Worm (Caenorhabditis elegans) whole organism, midembryonic: ENCODE data around the gene C33D9.6.
A peak's percentile ranks its signal among the peaks of the same experiment; 100 is the strongest.

Experiments used
- T22C8.4 ChIP-seq: fragments of 200-800 bp; sonication (Bioruptor generic); IDR thresholded peaks from 2 replicates; pipeline ENCODE4 v1.3.6; 2022; ENCODE audit warnings: missing genetic modification characterization, missing compliant biosample characterization
- cog-1 ChIP-seq: sonication (generic microtip); optimal IDR thresholded peaks from 2 replicates; lab custom pipeline; 2016; ENCODE audit warnings: missing genetic modification characterization, missing compliant biosample characterization
- flt-1 ChIP-seq: fragments of 200-800 bp; sonication (Bioruptor generic); IDR thresholded peaks from 2 replicates; pipeline ENCODE4 v1.3.6; 2022; ENCODE audit warnings: missing genetic modification characterization, missing compliant biosample characterization
- klf-2 ChIP-seq: fragments of 200-800 bp; sonication (Bioruptor generic); conservative IDR thresholded peaks from 2 replicates; pipeline ENCODE4 v1.3.6; 2022; ENCODE audit warnings: missing genetic modification reagents, missing genetic modification characterization, missing compliant biosample characterization
- med-1 ChIP-seq: sonication (generic microtip); optimal IDR thresholded peaks from 2 replicates; lab custom pipeline; 2017; ENCODE audit warnings: missing genetic modification characterization, mild to moderate bottlenecking, missing compliant biosample characterization, antibody characterized with exemption, missing genetic modification reagents; ENCODE audit not compliant: insufficient read depth
- ref-1 ChIP-seq: fragments of 200-800 bp; sonication (Bioruptor generic); conservative IDR thresholded peaks from 2 replicates; pipeline ENCODE4 v1.3.6; 2022; ENCODE audit warnings: missing genetic modification reagents, missing genetic modification characterization, missing compliant biosample characterization
- tab-1 ChIP-seq: fragments of 200-800 bp; sonication (Bioruptor generic); IDR thresholded peaks from 2 replicates; pipeline ENCODE4 v1.3.6; 2022; ENCODE audit warnings: missing genetic modification characterization, missing compliant biosample characterization
- ztf-23 ChIP-seq: fragments of 200-800 bp; sonication (Bioruptor generic); IDR thresholded peaks from 2 replicates; pipeline ENCODE4 v1.3.6; 2022; ENCODE audit warnings: missing genetic modification reagents, missing genetic modification characterization, missing compliant biosample characterization
- ztf-29 ChIP-seq: fragments of 200-800 bp; sonication (Bioruptor generic); IDR thresholded peaks from 2 replicates; pipeline ENCODE4 v1.3.6; 2022; ENCODE audit warnings: missing genetic modification reagents, missing genetic modification characterization, missing compliant biosample characterization

C33D9.6 gene

ce11 chrIV:8758620-8759019, 19.3 kb downstream of the C33D9.6 start:
- TF ChIP-seq ref-1 (GFP tag; lab: Robert Waterston, UW) = no peak
- TF ChIP-seq flt-1 (GFP tag; lab: Robert Waterston, UW) = no peak
- TF ChIP-seq klf-2 (GFP tag; lab: Robert Waterston, UW) = no peak
- no peak for TF ChIP-seq med-1
- no peak for TF ChIP-seq cog-1 (tag; lab: Kevin White, UChicago)
- no peak for TF ChIP-seq T22C8.4 (GFP tag; lab: Robert Waterston, UW)
- no peak for TF ChIP-seq tab-1 (GFP tag; lab: Robert Waterston, UW)
- no peak for TF ChIP-seq ztf-29 (GFP tag; lab: Robert Waterston, UW)
- TF ChIP-seq ztf-23 (GFP tag; lab: Robert Waterston, UW) = no peak

DNA sequence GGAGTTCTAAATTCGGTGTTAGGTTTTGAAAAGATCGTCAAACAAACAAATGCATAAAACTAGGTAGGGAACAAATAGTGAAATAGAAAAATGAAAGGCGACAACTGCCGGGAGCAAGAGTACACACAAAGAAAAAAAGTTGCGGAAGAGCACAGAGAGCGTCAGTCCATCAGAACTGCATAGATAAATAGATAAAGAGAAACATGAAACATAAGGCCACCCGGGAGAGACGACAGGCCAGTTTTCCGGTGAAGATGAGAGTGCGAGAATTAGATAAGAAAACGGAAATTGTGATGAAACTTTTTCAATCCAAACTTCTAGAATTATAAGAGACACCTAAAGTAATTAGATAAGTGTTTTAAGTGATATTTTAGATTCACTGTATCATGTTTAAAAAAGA, 20.2 kb downstream of the C33D9.6 start:
- no peak for TF ChIP-seq cog-1 (tag; lab: Kevin White, UChicago)
- no peak for TF ChIP-seq klf-2 (GFP tag; lab: Robert Waterston, UW)
- no peak for TF ChIP-seq ztf-29 (GFP tag; lab: Robert Waterston, UW)
- TF ChIP-seq ref-1 (GFP tag; lab: Robert Waterston, UW) = no peak
- no peak for TF ChIP-seq med-1
- TF ChIP-seq T22C8.4 (GFP tag; lab: Robert Waterston, UW) = no peak
- no peak for TF ChIP-seq tab-1 (GFP tag; lab: Robert Waterston, UW)
- TF ChIP-seq flt-1 (GFP tag; lab: Robert Waterston, UW) = no peak
- no peak for TF ChIP-seq ztf-23 (GFP tag; lab: Robert Waterston, UW)

- no peak for TF ChIP-seq ztf-29 (GFP tag; lab: Robert Waterston, UW)
- no peak for TF ChIP-seq flt-1 (GFP tag; lab: Robert Waterston, UW)
- no peak for TF ChIP-seq ztf-23 (GFP tag; lab: Robert Waterston, UW)
- no peak for TF ChIP-seq tab-1 (GFP tag; lab: Robert Waterston, UW)
These were observed 23.2 kb downstream of the C33D9.6 start, which contains the start of gene elli-1 for ce11 chrIV:8754727-8755126. TSS of gene elli-1 (minus strand) at chrIV:8754827.

- TF ChIP-seq klf-2 (GFP tag; lab: Robert Waterston, UW) (no peak), flt-1 (GFP tag; lab: Robert Waterston, UW) (no peak), cog-1 (tag; lab: Kevin White, UChicago) (no peak), ztf-29 (GFP tag; lab: Robert Waterston, UW) (no peak), med-1 (no peak), ref-1 (GFP tag; lab: Robert Waterston, UW) (no peak), ztf-23 (GFP tag; lab: Robert Waterston, UW) (no peak), tab-1 (GFP tag; lab: Robert Waterston, UW) (no peak), T22C8.4 (GFP tag; lab: Robert Waterston, UW) (no peak)
These were observed 23.8 kb downstream of the C33D9.6 start for ce11 chrIV:8754146-8754545.

ce11 chrIV:8752492-8752891, 25.5 kb downstream of the C33D9.6 start:
- TF ChIP-seq tab-1 (GFP tag; lab: Robert Waterston, UW) = no peak
- no peak for TF ChIP-seq ztf-29 (GFP tag; lab: Robert Waterston, UW)
- TF ChIP-seq ztf-23 (GFP tag; lab: Robert Waterston, UW) = no peak
- no peak for TF ChIP-seq klf-2 (GFP tag; lab: Robert Waterston, UW)
- no peak for TF ChIP-seq cog-1 (tag; lab: Kevin White, UChicago)
- TF ChIP-seq ref-1 (GFP tag; lab: Robert Waterston, UW) = no peak
- no peak for TF ChIP-seq med-1
- no peak for TF ChIP-seq flt-1 (GFP tag; lab: Robert Waterston, UW)
- no peak for TF ChIP-seq T22C8.4 (GFP tag; lab: Robert Waterston, UW)

DNA sequence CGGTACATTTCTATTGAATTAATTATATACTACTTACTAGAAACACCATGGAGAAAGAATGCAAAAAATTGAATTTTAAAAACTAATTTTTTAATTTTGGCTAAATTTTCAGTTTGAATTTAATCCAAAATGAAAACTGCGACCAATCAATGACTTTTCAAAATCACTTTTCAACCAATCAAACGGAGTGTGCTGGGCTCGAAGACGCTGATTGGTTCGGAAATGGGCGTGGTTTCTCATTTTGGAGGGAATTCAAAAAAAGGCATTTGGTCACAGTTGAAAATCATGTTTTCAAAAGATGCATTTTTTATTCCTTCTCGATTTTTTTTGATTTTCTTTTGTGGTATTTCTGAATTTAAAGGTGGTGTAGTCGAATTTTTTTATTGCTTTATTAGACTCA, 29.0 kb downstream of the C33D9.6 start:
- TF ChIP-seq ztf-23 (GFP tag; lab: Robert Waterston, UW) = no peak
- TF ChIP-seq cog-1 (tag; lab: Kevin White, UChicago) = no peak
- TF ChIP-seq T22C8.4 (GFP tag; lab: Robert Waterston, UW) = no peak
- no peak for TF ChIP-seq ref-1 (GFP tag; lab: Robert Waterston, UW)
- no peak for TF ChIP-seq tab-1 (GFP tag; lab: Robert Waterston, UW)
- no peak for TF ChIP-seq med-1
- no peak for TF ChIP-seq flt-1 (GFP tag; lab: Robert Waterston, UW)
- TF ChIP-seq ztf-29 (GFP tag; lab: Robert Waterston, UW) = no peak
- no peak for TF ChIP-seq klf-2 (GFP tag; lab: Robert Waterston, UW)

DNA sequence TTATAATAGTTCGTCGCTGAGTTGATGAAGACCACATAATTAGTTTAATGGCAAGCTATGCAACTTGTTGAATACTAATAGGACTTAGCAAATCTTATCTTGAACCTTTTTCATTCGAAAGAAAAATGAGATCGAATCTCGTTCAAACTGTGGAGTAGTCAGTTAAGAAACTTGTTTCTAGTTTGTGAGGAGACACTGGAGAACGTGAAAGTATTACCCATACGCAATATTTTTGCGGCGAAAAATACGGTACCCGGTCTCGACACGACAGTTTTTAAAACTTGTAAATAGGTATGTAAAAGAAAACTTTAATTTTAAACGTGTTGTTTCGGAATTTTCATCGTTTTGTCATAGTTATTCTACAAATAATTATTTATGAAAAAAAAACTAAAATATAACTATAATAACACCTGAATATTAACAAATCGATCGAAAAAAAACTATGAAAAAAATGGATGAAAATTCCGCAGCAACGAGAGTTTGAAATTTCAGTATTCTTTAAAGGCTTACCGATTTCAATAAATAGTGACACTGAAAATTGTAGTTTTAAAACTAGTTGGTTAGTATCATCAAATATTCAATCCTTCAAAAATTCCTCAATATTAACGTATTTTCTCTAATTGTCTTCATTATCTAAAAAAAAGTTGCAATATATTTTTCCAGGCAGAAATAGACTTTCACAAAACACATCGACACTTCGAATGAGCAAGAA, 32.2 kb downstream of the C33D9.6 start, which contains the start of the genes F20C5.7 and parg-1:
F20C5.7 (minus strand) TSS at position 101 of the 712 bp plus-strand sequence.
parg-1 (plus strand) TSS at position 662 of the 712 bp plus-strand sequence.
- TF ChIP-seq klf-2 (GFP tag; lab: Robert Waterston, UW) = no peak
- TF ChIP-seq med-1 = no peak

ce11 chrIV:8743654-8744332, 34.2 kb downstream of the C33D9.6 start, which contains the start of gene F21D5.7:
TSS of gene F21D5.7 (minus strand) at chrIV:8743704.
- TF ChIP-seq med-1 = no peak
- TF ChIP-seq T22C8.4 (GFP tag; lab: Robert Waterston, UW) = 0 out of 2 replicates have a peak, but pooled peaks have one; percentile 34

- TF ChIP-seq med-1 (no peak), flt-1 (GFP tag; lab: Robert Waterston, UW) (0 out of 2 replicates have a peak, but pooled peaks have one; percentile 33), tab-1 (GFP tag; lab: Robert Waterston, UW) (no peak), cog-1 (tag; lab: Kevin White, UChicago) (no peak)
These were observed 37.0 kb downstream of the C33D9.6 start, which contains the start of gene F21D5.6 for ce11 chrIV:8740952-8741438. TSS of gene F21D5.6 (minus strand) at chrIV:8741388.
